Worm (Caenorhabditis elegans) whole organism, midembryonic: ENCODE results near the gene K12B6.4.

ENCODE experiments used
- T22C8.4 ChIP-seq: fragments of 200-800 bp; sonication (Bioruptor generic); IDR thresholded peaks from 2 replicates; pipeline ENCODE4 v1.3.6; 2022; ENCODE audit warnings: missing genetic modification characterization, missing compliant biosample characterization
- cog-1 ChIP-seq: sonication (generic microtip); optimal IDR thresholded peaks from 2 replicates; lab custom pipeline; 2016; ENCODE audit warnings: missing genetic modification characterization, missing compliant biosample characterization
- ref-1 ChIP-seq: fragments of 200-800 bp; sonication (Bioruptor generic); conservative IDR thresholded peaks from 2 replicates; pipeline ENCODE4 v1.3.6; 2022; ENCODE audit warnings: missing genetic modification reagents, missing genetic modification characterization, missing compliant biosample characterization
- tab-1 ChIP-seq: fragments of 200-800 bp; sonication (Bioruptor generic); IDR thresholded peaks from 2 replicates; pipeline ENCODE4 v1.3.6; 2022; ENCODE audit warnings: missing genetic modification characterization, missing compliant biosample characterization
- ztf-23 ChIP-seq: fragments of 200-800 bp; sonication (Bioruptor generic); IDR thresholded peaks from 2 replicates; pipeline ENCODE4 v1.3.6; 2022; ENCODE audit warnings: missing genetic modification reagents, missing genetic modification characterization, missing compliant biosample characterization
- ztf-29 ChIP-seq: fragments of 200-800 bp; sonication (Bioruptor generic); IDR thresholded peaks from 2 replicates; pipeline ENCODE4 v1.3.6; 2022; ENCODE audit warnings: missing genetic modification reagents, missing genetic modification characterization, missing compliant biosample characterization

DNA sequence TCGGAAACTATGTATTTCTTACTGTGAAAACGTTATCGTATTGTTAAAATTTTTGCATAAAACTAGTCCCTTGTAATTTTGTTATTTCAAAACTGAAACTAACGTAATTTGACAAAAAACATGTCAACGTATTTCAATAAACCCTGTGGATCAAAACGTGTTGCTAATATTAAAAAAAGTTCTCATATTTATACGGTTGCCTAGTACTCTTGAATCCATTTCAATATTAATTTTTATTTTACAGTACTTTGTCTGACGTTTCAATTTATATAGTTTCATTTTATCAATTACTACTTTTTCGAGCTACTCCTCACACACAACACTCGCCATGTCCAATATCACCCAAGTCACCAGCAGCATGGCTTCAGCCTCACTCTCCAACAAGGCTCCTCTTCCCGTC lies 22.4 kb upstream of the K12B6.4 start, which contains the start of gene sago-1:
- TF ChIP-seq cog-1 (tag; lab: Kevin White, UChicago) (no peak), tab-1 (GFP tag; lab: Robert Waterston, UW) (no peak), T22C8.4 (GFP tag; lab: Robert Waterston, UW) (no peak), ztf-23 (GFP tag; lab: Robert Waterston, UW) (no peak), ztf-29 (GFP tag; lab: Robert Waterston, UW) (no peak), ref-1 (no peak)
